Fruit fly (Drosophila melanogaster): ENCODE results near the gene BicD.

DNA sequence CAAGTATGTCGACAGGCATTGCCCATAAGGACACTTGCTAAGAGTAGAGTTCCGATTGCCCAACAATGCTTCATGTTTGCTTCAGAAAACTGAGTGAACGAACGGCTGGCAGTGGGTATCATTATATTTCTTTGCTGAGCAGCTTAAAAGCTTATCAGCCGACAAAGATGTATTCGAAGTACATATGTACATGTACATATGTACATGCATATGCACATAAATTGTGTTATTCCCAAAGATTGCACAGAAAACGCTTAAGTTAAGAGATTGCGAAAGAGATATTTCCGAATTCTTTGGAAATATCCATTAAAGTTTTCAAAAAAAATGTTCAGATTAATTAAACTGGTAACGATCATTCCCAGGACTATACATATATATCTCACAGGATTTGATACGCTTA is 17.2 kb downstream of the BicD start, which contains the start of gene SPH93:
- TF ChIP-seq CG8478 (optimal IDR thresholded peaks at IDR 0.05) (no peak), CTCF (optimal IDR thresholded peaks at IDR 0.05) (no peak)

All from S2 (cell line).